Worm (Caenorhabditis elegans): ENCODE measurements around the gene srv-28.

The srv-28 gene

ce11 chrIV:6221878-6222277 is 41.3 kb downstream of the srv-28 start, which contains the start of gene C49A9.3:
Gene C49A9.3, plus strand, starts transcription at chrIV:6222089.
- TF ChIP-seq jun-1 (tag; optimal IDR thresholded peaks at IDR 0.05) (no peak), ceh-90 (tag; optimal IDR thresholded peaks at IDR 0.05) (no peak), sox-4 (tag; optimal IDR thresholded peaks at IDR 0.05) (no peak), unc-86 (tag; optimal IDR thresholded peaks at IDR 0.05) (no peak), fkh-10 (GFP tag; optimal IDR thresholded peaks at IDR 0.05) (no peak), nhr-84 (tag; optimal IDR thresholded peaks at IDR 0.05) (no peak), alr-1 (tag; optimal IDR thresholded peaks at IDR 0.05; ENCODE audit: borderline replicate concordance) (no peak), nhr-237 (tag; optimal IDR thresholded peaks at IDR 0.05) (no peak), irx-1 (tag; optimal IDR thresholded peaks at IDR 0.05) (no peak), vab-15 (tag; optimal IDR thresholded peaks at IDR 0.05) (no peak), efl-3 (GFP tag; optimal IDR thresholded peaks at IDR 0.05) (no peak), isw-1 (GFP tag; IDR thresholded peaks at IDR 0.05) (no peak), fkh-4 (tag; optimal IDR thresholded peaks at IDR 0.05; ENCODE audit: borderline replicate concordance) (no peak), lir-3 (tag; optimal IDR thresholded peaks at IDR 0.05; ENCODE audit: poor library complexity) (no peak), lin-39 (tag; optimal IDR thresholded peaks at IDR 0.05) (no peak), efl-1 (optimal IDR thresholded peaks at IDR 0.05) (no peak), efl-1 (GFP tag; optimal IDR thresholded peaks at IDR 0.05 in 1 of 2) (peak in 1 of 2 experiments; percentile 2), zip-4 (GFP tag; optimal IDR thresholded peaks at IDR 0.05) (no peak), elt-2 (tag; optimal IDR thresholded peaks at IDR 0.05) (peak; percentile 51)

DNA sequence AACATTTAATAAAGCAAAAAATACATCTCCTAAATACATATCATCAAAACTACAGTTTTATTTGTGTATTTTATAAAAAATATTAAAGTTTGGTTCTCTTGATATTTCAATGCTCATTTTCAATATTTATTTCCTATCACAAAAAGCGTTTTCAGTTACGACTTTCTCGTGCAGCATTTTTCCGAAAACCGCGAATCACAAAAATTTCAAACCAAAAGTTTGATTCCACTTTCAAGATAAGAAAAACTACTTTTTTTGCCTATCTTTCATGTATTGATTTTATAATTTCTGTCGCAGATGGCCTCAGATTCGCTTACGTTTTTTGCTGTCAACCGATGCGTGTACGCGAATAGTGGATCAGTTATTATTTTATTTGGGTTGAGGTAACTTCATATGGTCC is 43.7 kb downstream of the srv-28 start, which contains the start of gene C49A9.4:
TSS of gene C49A9.4 (plus strand) at position 265 of the 400 bp plus-strand sequence.
- no peak for TF ChIP-seq lir-3 (tag; optimal IDR thresholded peaks at IDR 0.05; ENCODE audit: poor library complexity)
- no peak for TF ChIP-seq nhr-71 (tag; optimal IDR thresholded peaks at IDR 0.05)
- TF ChIP-seq isw-1 (GFP tag; IDR thresholded peaks at IDR 0.05), result no peak
- TF ChIP-seq fos-1 (tag; optimal IDR thresholded peaks at IDR 0.05), result no peak
- TF ChIP-seq unc-86 (tag; optimal IDR thresholded peaks at IDR 0.05), result no peak
- TF ChIP-seq efl-1 (optimal IDR thresholded peaks at IDR 0.05), result no peak
- TF ChIP-seq efl-1 (GFP tag; optimal IDR thresholded peaks at IDR 0.05 in 1 of 2), result peak in 1 of 2 experiments; percentile 42
- no peak for TF ChIP-seq alr-1 (tag; optimal IDR thresholded peaks at IDR 0.05; ENCODE audit: borderline replicate concordance)
- no peak for TF ChIP-seq lin-13 (GFP tag; optimal IDR thresholded peaks at IDR 0.05)
- TF ChIP-seq efl-3 (GFP tag; optimal IDR thresholded peaks at IDR 0.05), result no peak
- no peak for TF ChIP-seq ceh-63 (GFP tag; optimal IDR thresholded peaks at IDR 0.05)
- TF ChIP-seq blmp-1 (tag; optimal IDR thresholded peaks at IDR 0.05), result no peak
- TF ChIP-seq hpl-2 (GFP tag; optimal IDR thresholded peaks at IDR 0.05), result peak; percentile 35
- no peak for TF ChIP-seq Y116A8C.19 (tag; optimal IDR thresholded peaks at IDR 0.05; ENCODE audit: borderline replicate concordance)
- no peak for TF ChIP-seq elt-3 (tag; optimal IDR thresholded peaks at IDR 0.05)
- TF ChIP-seq elt-2 (tag; optimal IDR thresholded peaks at IDR 0.05), result peak; percentile 27
- no peak for TF ChIP-seq zag-1 (tag; optimal IDR thresholded peaks at IDR 0.05)
- TF ChIP-seq F16B12.6 (tag; optimal IDR thresholded peaks at IDR 0.05), result no peak
- TF ChIP-seq lin-35 (GFP tag; optimal IDR thresholded peaks at IDR 0.05), result no peak

DNA sequence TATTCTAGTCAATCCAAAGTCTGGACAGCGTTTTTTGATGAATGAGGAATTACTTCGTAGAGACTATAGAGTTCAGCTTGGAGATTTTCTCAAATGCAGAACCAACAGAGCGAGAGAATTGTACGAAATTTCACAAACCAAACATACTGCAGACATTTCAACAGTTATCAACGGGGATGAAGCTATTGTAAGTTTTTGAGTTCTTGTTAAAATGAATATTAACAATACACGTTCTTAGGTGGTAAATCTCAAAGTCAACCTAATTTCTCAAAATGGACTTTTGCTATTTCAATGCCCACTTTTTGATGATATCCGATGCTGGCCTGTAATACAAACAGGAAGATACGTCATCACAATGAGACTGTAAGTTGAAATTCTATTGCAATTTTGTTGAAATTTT is 45.6 kb downstream of the srv-28 start:
- TF ChIP-seq mef-2 (tag; optimal IDR thresholded peaks at IDR 0.05) (no peak), sptf-1 (tag; optimal IDR thresholded peaks at IDR 0.05) (no peak), nhr-20 (tag; optimal IDR thresholded peaks at IDR 0.05) (no peak), unc-98 (GFP tag; IDR thresholded peaks at IDR 0.05) (no peak), efl-3 (GFP tag; optimal IDR thresholded peaks at IDR 0.05) (no peak), hlh-17 (GFP tag; optimal IDR thresholded peaks at IDR 0.05; ENCODE audit: borderline replicate concordance) (no peak), fkh-8 (tag; optimal IDR thresholded peaks at IDR 0.05) (no peak), egl-13 (tag; optimal IDR thresholded peaks at IDR 0.05) (no peak), nhr-237 (tag; optimal IDR thresholded peaks at IDR 0.05) (no peak), aly-2 (tag; optimal IDR thresholded peaks at IDR 0.05) (no peak), pax-3 (tag; optimal IDR thresholded peaks at IDR 0.05) (no peak), nhr-12 (tag; optimal IDR thresholded peaks at IDR 0.05) (no peak), lsy-2 (tag; optimal IDR thresholded peaks at IDR 0.05) (no peak), xbp-1 (tag; optimal IDR thresholded peaks at IDR 0.05) (no peak)

Data from whole organism, L1 larva.